Fruit fly (Drosophila melanogaster): ENCODE results near the gene Cand1.

Gene Cand1

dm6 chr2L:10395642-10396487 lies 33.4 kb upstream of the Cand1 start, which contains the start of gene Mdh1:
TSS of gene Mdh1 (minus strand) at chr2L:10396332.
- TF ChIP-seq CG11617 (GFP tag; optimal IDR thresholded peaks at IDR 0.05) (peak; percentile 5), kay (GFP tag; ENCODE audit: borderline replicate concordance) (peak; percentile 79), CG5204 (GFP tag; optimal IDR thresholded peaks at IDR 0.05) (no peak), CG33017 (tag; optimal IDR thresholded peaks at IDR 0.05) (peak; percentile 25), CG12768 (GFP tag; optimal IDR thresholded peaks at IDR 0.05) (peak; percentile 19), CG7101 (tag; optimal IDR thresholded peaks at IDR 0.05) (no peak), bab1 (GFP tag; optimal IDR thresholded peaks at IDR 0.05) (peak; percentile 32), Mnt (GFP tag; optimal IDR thresholded peaks at IDR 0.05) (peak; percentile 28)

- TF ChIP-seq tj (GFP tag; optimal IDR thresholded peaks at IDR 0.05) (peak; percentile 96), CG5204 (GFP tag; optimal IDR thresholded peaks at IDR 0.05) (no peak), CG1620 (GFP tag; optimal IDR thresholded peaks at IDR 0.05) (no peak), CG7045 (GFP tag; optimal IDR thresholded peaks at IDR 0.05) (no peak), CG33017 (tag; optimal IDR thresholded peaks at IDR 0.05) (no peak)
Measured at dm6 chr2L:10395035-10395434, 32.5 kb upstream of the Cand1 start.

dm6 chr2L:10393467-10393866 lies 31.0 kb upstream of the Cand1 start:
- no peak for TF ChIP-seq CG14711 (tag; optimal IDR thresholded peaks at IDR 0.05)
- no peak for TF ChIP-seq CG7045 (GFP tag; optimal IDR thresholded peaks at IDR 0.05)
- TF ChIP-seq cnc (optimal IDR thresholded peaks at IDR 0.05), result no peak
- no peak for TF ChIP-seq tj (GFP tag; optimal IDR thresholded peaks at IDR 0.05)
- no peak for TF ChIP-seq Clk (GFP tag; optimal IDR thresholded peaks at IDR 0.05)
- no peak for TF ChIP-seq cic (GFP tag; optimal IDR thresholded peaks at IDR 0.05)
- no peak for TF ChIP-seq CG12768 (GFP tag; optimal IDR thresholded peaks at IDR 0.05)
- no peak for TF ChIP-seq CG1620 (GFP tag; optimal IDR thresholded peaks at IDR 0.05)
- no peak for TF ChIP-seq CG33017 (tag; optimal IDR thresholded peaks at IDR 0.05)
- TF ChIP-seq CG11617 (GFP tag; optimal IDR thresholded peaks at IDR 0.05), result no peak

dm6 chr2L:10387869-10388726 lies 25.6 kb upstream of the Cand1 start, which contains the start of gene da:
TSS of gene da (plus strand) at chr2L:10388105.
- peak; percentile 45 for TF ChIP-seq cic (GFP tag; optimal IDR thresholded peaks at IDR 0.05)
- peak; percentile 52 for TF ChIP-seq CG12768 (GFP tag; optimal IDR thresholded peaks at IDR 0.05)
- no peak for TF ChIP-seq Clk (GFP tag; optimal IDR thresholded peaks at IDR 0.05)
- no peak for TF ChIP-seq Hr96 (GFP tag; optimal IDR thresholded peaks at IDR 0.05)
- TF ChIP-seq kay (GFP tag; ENCODE audit: borderline replicate concordance), result peak; percentile 99
- no peak for TF ChIP-seq cnc (optimal IDR thresholded peaks at IDR 0.05)
- peak; percentile 30 for TF ChIP-seq tj (GFP tag; optimal IDR thresholded peaks at IDR 0.05)
- TF ChIP-seq CG14711 (tag; optimal IDR thresholded peaks at IDR 0.05), result peak; percentile 63
- peak; percentile 70 for TF ChIP-seq CG1620 (GFP tag; optimal IDR thresholded peaks at IDR 0.05)
- TF ChIP-seq CG7045 (GFP tag; optimal IDR thresholded peaks at IDR 0.05), result peak; percentile 53
- peak; percentile 62 for TF ChIP-seq CG7101 (tag; optimal IDR thresholded peaks at IDR 0.05)
- peak; percentile 33 for TF ChIP-seq Crg-1 (GFP tag; optimal IDR thresholded peaks at IDR 0.05)
- no peak for TF ChIP-seq ovo (GFP tag; optimal IDR thresholded peaks at IDR 0.05)
- no peak for TF ChIP-seq toe (GFP tag; optimal IDR thresholded peaks at IDR 0.05)
- peak; percentile 28 for TF ChIP-seq pad (GFP tag; optimal IDR thresholded peaks at IDR 0.05)
- no peak for TF ChIP-seq CG5204 (GFP tag; optimal IDR thresholded peaks at IDR 0.05)
- peak; percentile 21 for TF ChIP-seq bab1 (GFP tag; optimal IDR thresholded peaks at IDR 0.05)
- TF ChIP-seq Mnt (GFP tag; optimal IDR thresholded peaks at IDR 0.05), result peak; percentile 69
- TF ChIP-seq CG33017 (tag; optimal IDR thresholded peaks at IDR 0.05), result peak; percentile 49
- peak; percentile 74 for TF ChIP-seq CG11617 (GFP tag; optimal IDR thresholded peaks at IDR 0.05)

- TF ChIP-seq CG14711 (tag; optimal IDR thresholded peaks at IDR 0.05) (no peak), CG7045 (GFP tag; optimal IDR thresholded peaks at IDR 0.05) (no peak), bab1 (GFP tag; optimal IDR thresholded peaks at IDR 0.05) (no peak), pad (GFP tag; optimal IDR thresholded peaks at IDR 0.05) (no peak), CG5204 (GFP tag; optimal IDR thresholded peaks at IDR 0.05) (no peak), cnc (optimal IDR thresholded peaks at IDR 0.05) (no peak), ovo (GFP tag; optimal IDR thresholded peaks at IDR 0.05) (no peak), Hr96 (GFP tag; optimal IDR thresholded peaks at IDR 0.05) (no peak)
Measured at dm6 chr2L:10386824-10387223, 24.3 kb upstream of the Cand1 start.

dm6 chr2L:10386208-10386805 lies 23.8 kb upstream of the Cand1 start, which contains the start of the genes Cdk1 and mRpS7:
TSS of gene Cdk1 (minus strand) at chr2L:10386262.
TSS of gene mRpS7 (plus strand) at chr2L:10386662.
- TF ChIP-seq toe (GFP tag; optimal IDR thresholded peaks at IDR 0.05) (no peak), pad (GFP tag; optimal IDR thresholded peaks at IDR 0.05) (peak; percentile 37), Hr96 (GFP tag; optimal IDR thresholded peaks at IDR 0.05) (no peak), CG7101 (tag; optimal IDR thresholded peaks at IDR 0.05) (peak; percentile 64), bab1 (GFP tag; optimal IDR thresholded peaks at IDR 0.05) (peak; percentile 9), CG1620 (GFP tag; optimal IDR thresholded peaks at IDR 0.05) (peak; percentile 40), Clk (GFP tag; optimal IDR thresholded peaks at IDR 0.05) (peak; percentile 36), CG5204 (GFP tag; optimal IDR thresholded peaks at IDR 0.05) (no peak), ovo (GFP tag; optimal IDR thresholded peaks at IDR 0.05) (no peak), CG33017 (tag; optimal IDR thresholded peaks at IDR 0.05) (peak; percentile 52), cic (GFP tag; optimal IDR thresholded peaks at IDR 0.05) (no peak), Mnt (GFP tag; optimal IDR thresholded peaks at IDR 0.05) (peak; percentile 34), Crg-1 (GFP tag; optimal IDR thresholded peaks at IDR 0.05) (peak; percentile 21), cnc (optimal IDR thresholded peaks at IDR 0.05) (no peak), CG7045 (GFP tag; optimal IDR thresholded peaks at IDR 0.05) (peak; percentile 74), kay (GFP tag; ENCODE audit: borderline replicate concordance) (peak; percentile 82), CG12768 (GFP tag; optimal IDR thresholded peaks at IDR 0.05) (peak; percentile 62), CG11617 (GFP tag; optimal IDR thresholded peaks at IDR 0.05) (peak; percentile 74), CG14711 (tag; optimal IDR thresholded peaks at IDR 0.05) (peak; percentile 59), tj (GFP tag; optimal IDR thresholded peaks at IDR 0.05) (peak; percentile 40)
